Fruit fly (Drosophila melanogaster) whole organism, embryonic: ENCODE measurements around the gene CG12321.

Source experiments
- Abd-B ChIP-seq: fragments of 200-800 bp; sonication (Bioruptor generic); optimal IDR thresholded peaks from 2 replicates; lab custom pipeline; 2018; ENCODE audit warnings: missing biosample characterization, mild to moderate bottlenecking, missing genetic modification characterization, moderate library complexity
- BEAF-32 ChIP-seq: fragments of 200-800 bp; sonication (Bioruptor generic); optimal IDR thresholded peaks from 3 replicates; lab custom pipeline; 2017; ENCODE audit warnings: missing biosample characterization, missing genetic modification characterization, mild to moderate bottlenecking, moderate library complexity, missing genetic modification reagents
- CG10431 ChIP-seq: fragments of 200-800 bp; sonication (Bioruptor generic); optimal IDR thresholded peaks from 3 replicates; lab custom pipeline; 2018; ENCODE audit warnings: missing biosample characterization, mild to moderate bottlenecking, missing genetic modification characterization
- CG12659 ChIP-seq: fragments of 200-800 bp; sonication (Bioruptor generic); optimal IDR thresholded peaks from 3 replicates; lab custom pipeline; 2017; ENCODE audit warnings: mild to moderate bottlenecking, missing biosample characterization, missing genetic modification reagents, missing genetic modification characterization
- CG12942 ChIP-seq: fragments of 200-800 bp; sonication (Bioruptor generic); optimal IDR thresholded peaks from 3 replicates; lab custom pipeline; 2016; ENCODE audit warnings: missing biosample characterization, missing genetic modification characterization
- CG15514 ChIP-seq: fragments of 200-800 bp; sonication (Bioruptor generic); optimal IDR thresholded peaks from 3 replicates; lab custom pipeline; 2017; ENCODE audit warnings: missing biosample characterization, missing genetic modification characterization, mild to moderate bottlenecking, moderate library complexity, missing genetic modification reagents
- CG15601 ChIP-seq: fragments of 200-800 bp; sonication (Bioruptor generic); optimal IDR thresholded peaks from 3 replicates; lab custom pipeline; 2019; ENCODE audit warnings: missing biosample characterization, mild to moderate bottlenecking, missing genetic modification characterization, moderate library complexity
- CG1602 ChIP-seq: fragments of 200-800 bp; sonication (Bioruptor generic); optimal IDR thresholded peaks from 3 replicates; lab custom pipeline; 2016; ENCODE audit warnings: missing biosample characterization, missing genetic modification characterization
- CG16813 ChIP-seq: fragments of 200-800 bp; sonication (Bioruptor generic); IDR thresholded peaks from 3 replicates; pipeline ENCODE4 v1.3.6; 2022; ENCODE audit warnings: missing biosample characterization, missing genetic modification characterization; ENCODE audit not compliant: partially characterized antibody
- CG17186 ChIP-seq: fragments of 200-800 bp; sonication (Bioruptor generic); optimal IDR thresholded peaks from 3 replicates; lab custom pipeline; 2017; ENCODE audit warnings: missing biosample characterization, missing genetic modification reagents, missing genetic modification characterization
- CG17328 ChIP-seq: fragments of 200-800 bp; sonication (Bioruptor generic); IDR thresholded peaks from 2 replicates; pipeline ENCODE4 v1.3.6; 2022; ENCODE audit warnings: missing biosample characterization, missing genetic modification characterization
- CG17385 ChIP-seq: fragments of 200-800 bp; sonication (Bioruptor generic); optimal IDR thresholded peaks from 3 replicates; lab custom pipeline; 2018; ENCODE audit warnings: missing biosample characterization, mild to moderate bottlenecking, missing genetic modification characterization
- CG2129 ChIP-seq: fragments of 200-800 bp; sonication (Bioruptor generic); IDR thresholded peaks from 2 replicates; pipeline ENCODE4 v1.3.6; 2022; ENCODE audit warnings: missing biosample characterization, missing genetic modification characterization; ENCODE audit not compliant: partially characterized antibody
- CG2712 ChIP-seq: fragments of 200-800 bp; optimal IDR thresholded peaks from 3 replicates; lab custom pipeline; 2019; ENCODE audit warnings: missing biosample characterization, mild to moderate bottlenecking, missing genetic modification characterization, moderate library complexity
- CG30431 ChIP-seq: fragments of 200-800 bp; sonication (Bioruptor generic); optimal IDR thresholded peaks from 2 replicates; lab custom pipeline; 2017; ENCODE audit warnings: missing biosample characterization, missing genetic modification characterization
- CG3065 ChIP-seq: fragments of 200-800 bp; sonication (Bioruptor generic); optimal IDR thresholded peaks from 2 replicates; lab custom pipeline; 2016; ENCODE audit warnings: missing biosample characterization, missing genetic modification characterization
- CG3281 ChIP-seq: fragments of 200-800 bp; sonication (Bioruptor generic); optimal IDR thresholded peaks from 3 replicates; lab custom pipeline; 2017; ENCODE audit warnings: missing biosample characterization, mild to moderate bottlenecking, missing genetic modification characterization
- CG33213 ChIP-seq: fragments of 200-800 bp; sonication (Bioruptor generic); optimal IDR thresholded peaks from 3 replicates; lab custom pipeline; 2016; ENCODE audit warnings: missing biosample characterization, missing genetic modification characterization
- CG33557 ChIP-seq: fragments of 200-800 bp; sonication (Bioruptor generic); optimal IDR thresholded peaks from 2 replicates; lab custom pipeline; 2019; ENCODE audit warnings: missing biosample characterization, mild to moderate bottlenecking, missing genetic modification characterization, moderate library complexity
- CG34224 ChIP-seq: fragments of 200-800 bp; sonication (Bioruptor generic); IDR thresholded peaks from 3 replicates; pipeline ENCODE4 v1.3.6; 2022; ENCODE audit warnings: missing biosample characterization, missing genetic modification characterization; ENCODE audit not compliant: partially characterized antibody
- CG6272 ChIP-seq: fragments of 200-800 bp; sonication (Bioruptor generic); IDR thresholded peaks from 2 replicates; pipeline ENCODE4 v1.3.6; 2022; ENCODE audit warnings: missing biosample characterization, missing genetic modification characterization
- CG7928 ChIP-seq: fragments of 200-800 bp; sonication (Bioruptor generic); optimal IDR thresholded peaks from 2 replicates; lab custom pipeline; 2017; ENCODE audit warnings: missing biosample characterization, mild to moderate bottlenecking, missing genetic modification characterization
- CG8924 ChIP-seq: fragments of 200-800 bp; optimal IDR thresholded peaks from 3 replicates; lab custom pipeline; 2019; ENCODE audit warnings: missing biosample characterization, mild to moderate bottlenecking, missing genetic modification characterization, moderate library complexity
- CG9797 ChIP-seq: fragments of 200-800 bp; sonication (Bioruptor generic); optimal IDR thresholded peaks from 3 replicates; lab custom pipeline; 2018; ENCODE audit warnings: missing biosample characterization, mild to moderate bottlenecking, missing genetic modification characterization
- CG9876 ChIP-seq: fragments of 200-800 bp; sonication (Bioruptor generic); optimal IDR thresholded peaks from 2 replicates; lab custom pipeline; 2016; ENCODE audit warnings: missing biosample characterization, missing genetic modification characterization
- CTCF ChIP-seq: fragments of 200-800 bp; sonication (Bioruptor generic); optimal IDR thresholded peaks from 2 replicates; lab custom pipeline; 2017; ENCODE audit warnings: missing biosample characterization, mild to moderate bottlenecking, missing genetic modification characterization, moderate library complexity
- CoRest ChIP-seq: fragments of 200-800 bp; sonication (Bioruptor generic); optimal IDR thresholded peaks from 3 replicates; lab custom pipeline; 2018; ENCODE audit warnings: missing biosample characterization, mild to moderate bottlenecking, missing genetic modification characterization, moderate library complexity
- D ChIP-seq, 2 experiments: fragments of 200-800 bp in 1 of 2; fragments of >200 bp in 1 of 2; sonication (Bioruptor generic) in 1 of 2; optimal IDR thresholded peaks; 2 replicates in 1 of 2; 3 replicates in 1 of 2; lab custom pipeline; 2017; ENCODE audit warnings: mild to moderate bottlenecking in 1 of 2, missing biosample characterization in 1 of 2, missing genetic modification characterization in 1 of 2, missing genetic modification reagents in 1 of 2
- Deaf1 ChIP-seq: fragments of 200-800 bp; optimal IDR thresholded peaks from 3 replicates; lab custom pipeline; 2019; ENCODE audit warnings: missing biosample characterization, mild to moderate bottlenecking, missing genetic modification characterization, moderate library complexity
- Dp ChIP-seq: fragments of 200-800 bp; sonication (Bioruptor generic); optimal IDR thresholded peaks from 2 replicates; lab custom pipeline; 2018; ENCODE audit warnings: missing biosample characterization, mild to moderate bottlenecking, missing genetic modification characterization, moderate library complexity
- Ets65A ChIP-seq: fragments of 200-800 bp; sonication (Bioruptor generic); peaks from one replicate; lab custom pipeline; 2016; ENCODE audit warnings: missing biosample characterization, missing genetic modification characterization
- Ets97D ChIP-seq: fragments of 200-800 bp; sonication (Bioruptor generic); optimal IDR thresholded peaks from 3 replicates; lab custom pipeline; 2016; ENCODE audit warnings: missing biosample characterization, missing genetic modification characterization
- Lim3 ChIP-seq: fragments of 200-800 bp; sonication (Bioruptor generic); IDR thresholded peaks from 2 replicates; pipeline ENCODE4 v1.3.6; 2022; ENCODE audit warnings: missing biosample characterization, missing genetic modification characterization
- Mad ChIP-seq: fragments of 200-800 bp; sonication (Bioruptor generic); optimal IDR thresholded peaks from 2 replicates; lab custom pipeline; 2016; ENCODE audit warnings: missing biosample characterization, missing genetic modification characterization
- Max ChIP-seq: fragments of 200-800 bp; sonication (Bioruptor generic); optimal IDR thresholded peaks from 2 replicates; lab custom pipeline; 2016; ENCODE audit warnings: missing biosample characterization, mild to moderate bottlenecking, missing genetic modification characterization
- YL-1 ChIP-seq: fragments of 200-800 bp; sonication (Bioruptor generic); optimal IDR thresholded peaks from 3 replicates; lab custom pipeline; 2017; ENCODE audit warnings: missing biosample characterization, mild to moderate bottlenecking, missing genetic modification characterization
- ci ChIP-seq: fragments of 200-800 bp; sonication (Bioruptor generic); IDR thresholded peaks from 3 replicates; pipeline ENCODE4 v1.3.6; 2022; ENCODE audit warnings: missing biosample characterization, missing genetic modification characterization
- danr ChIP-seq: fragments of 200-800 bp; sonication (Bioruptor generic); IDR thresholded peaks from 2 replicates; pipeline ENCODE4 v1.3.6; 2022; ENCODE audit warnings: missing biosample characterization, missing genetic modification characterization
- ewg ChIP-seq: fragments of 200-800 bp; sonication (Bioruptor generic); optimal IDR thresholded peaks from 3 replicates; lab custom pipeline; 2017; ENCODE audit warnings: mild to moderate bottlenecking, missing biosample characterization, missing genetic modification reagents, missing genetic modification characterization
- exex ChIP-seq: fragments of 200-800 bp; sonication (Bioruptor generic); optimal IDR thresholded peaks from 4 replicates; lab custom pipeline; 2018; ENCODE audit warnings: missing biosample characterization, mild to moderate bottlenecking, missing genetic modification characterization, moderate library complexity
- gfzf ChIP-seq: fragments of 200-800 bp; sonication (Bioruptor generic); optimal IDR thresholded peaks from 2 replicates; lab custom pipeline; 2016; ENCODE audit warnings: missing biosample characterization, mild to moderate bottlenecking, missing genetic modification characterization, moderate library complexity
- nmo ChIP-seq: fragments of 200-800 bp; sonication (Bioruptor generic); optimal IDR thresholded peaks from 2 replicates; lab custom pipeline; 2018; ENCODE audit warnings: missing biosample characterization, mild to moderate bottlenecking, missing genetic modification characterization, moderate library complexity
- shn ChIP-seq: fragments of 200-800 bp; sonication (Bioruptor generic); optimal IDR thresholded peaks from 3 replicates; lab custom pipeline; 2016; ENCODE audit warnings: missing biosample characterization, missing genetic modification characterization
- stwl ChIP-seq: fragments of 200-800 bp; sonication (Bioruptor generic); optimal IDR thresholded peaks from 3 replicates; lab custom pipeline; 2018; ENCODE audit warnings: missing biosample characterization, mild to moderate bottlenecking, missing genetic modification characterization, moderate library complexity
- vfl ChIP-seq: fragments of 200-800 bp; sonication (Bioruptor generic); optimal IDR thresholded peaks from 2 replicates; lab custom pipeline; 2016; ENCODE audit warnings: missing biosample characterization, missing genetic modification characterization

Gene CG12321

DNA sequence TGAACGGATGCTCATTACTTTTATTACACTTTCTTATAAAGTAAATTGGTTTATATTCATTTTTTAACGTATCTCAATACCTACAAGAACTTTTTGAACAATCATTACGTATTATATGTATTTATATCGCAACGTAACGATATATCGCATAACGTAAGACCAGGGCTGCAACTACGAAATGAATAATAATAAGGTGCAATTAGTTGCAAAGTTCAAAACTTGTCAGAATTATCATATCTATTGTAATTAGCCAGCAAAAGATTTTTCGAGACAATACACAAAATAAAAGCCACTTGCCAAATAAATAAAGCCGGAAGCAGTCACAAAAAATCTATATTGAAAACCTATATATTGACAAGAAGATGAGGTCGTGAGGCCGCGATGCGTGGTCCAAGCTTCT, 26.8 kb upstream of the CG12321 start (continued):
- TF ChIP-seq CG2129 (GFP tag; lab: Robert Waterston, UW), result peak; percentile 47
- TF ChIP-seq vfl, result peak; percentile 15
- TF ChIP-seq danr (GFP tag; lab: Robert Waterston, UW), result no peak
- no peak for TF ChIP-seq CG8924 (tag; lab: Kevin White, UChicago)
- TF ChIP-seq CG1602 (GFP tag; lab: Kevin White, UChicago), result no peak
- TF ChIP-seq CG12942, result peak; percentile 6

- TF ChIP-seq Ets65A (peak; percentile 59), exex (tag; lab: Kevin White, UChicago) (no peak)
- TF ChIP-seq, all 482 proteins: peak for 1
Measured at dm6 chr3R:18208479-18208878, 20.0 kb upstream of the CG12321 start, which contains the start of gene CG44158. TSS of gene CG44158 (plus strand) at chr3R:18208779.

DNA sequence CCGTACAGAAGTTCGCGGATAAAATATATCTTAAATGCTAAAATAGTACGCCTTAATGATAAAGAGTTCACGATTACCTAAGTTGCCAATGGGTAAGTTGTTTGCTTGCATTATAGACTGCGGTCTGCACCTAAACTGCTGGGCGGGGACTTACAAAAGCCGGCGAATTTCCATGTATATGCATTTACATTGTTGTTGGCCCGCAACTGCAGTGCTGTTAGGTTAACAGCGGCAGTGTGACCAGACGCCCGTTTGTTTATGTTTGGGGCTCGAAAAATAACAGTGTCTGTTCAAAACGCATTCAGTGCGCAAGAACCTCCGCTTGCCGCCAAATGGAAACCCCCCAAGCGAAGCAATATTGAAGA, 11.4 kb upstream of the CG12321 start:
- TF ChIP-seq stwl (tag; lab: Kevin White, UChicago) (peak; percentile 84), BEAF-32 (GFP tag; lab: Kevin White, UChicago) (peak; percentile 27), CG15601 (tag; lab: Kevin White, UChicago) (peak; percentile 43), ewg (GFP tag; lab: Kevin White, UChicago) (peak; percentile 69), gfzf (peak; percentile 57), Dp (GFP tag; lab: Kevin White, UChicago) (peak; percentile 60), Max (GFP tag; lab: Kevin White, UChicago) (no peak), CG17328 (no peak), CG33557 (GFP tag; lab: Kevin White, UChicago) (no peak), CG34224 (GFP tag; lab: Robert Waterston, UW) (no peak), CG17186 (peak; percentile 37), CG2129 (GFP tag; lab: Robert Waterston, UW) (no peak), Lim3 (GFP tag; lab: Robert Waterston, UW) (no peak), CG9797 (GFP tag; lab: Kevin White, UChicago) (peak; percentile 45), CG3065 (GFP tag; lab: Kevin White, UChicago) (no peak), Mad (no peak), D (optimal IDR thresholded peaks at IDR 0.05; lab: Kevin White, UChicago) (peak; percentile 6), D (GFP tag; optimal IDR thresholded peaks at IDR 0.05; lab: Kevin White, UChicago) (no peak), CG10431 (peak; percentile 100)

DNA sequence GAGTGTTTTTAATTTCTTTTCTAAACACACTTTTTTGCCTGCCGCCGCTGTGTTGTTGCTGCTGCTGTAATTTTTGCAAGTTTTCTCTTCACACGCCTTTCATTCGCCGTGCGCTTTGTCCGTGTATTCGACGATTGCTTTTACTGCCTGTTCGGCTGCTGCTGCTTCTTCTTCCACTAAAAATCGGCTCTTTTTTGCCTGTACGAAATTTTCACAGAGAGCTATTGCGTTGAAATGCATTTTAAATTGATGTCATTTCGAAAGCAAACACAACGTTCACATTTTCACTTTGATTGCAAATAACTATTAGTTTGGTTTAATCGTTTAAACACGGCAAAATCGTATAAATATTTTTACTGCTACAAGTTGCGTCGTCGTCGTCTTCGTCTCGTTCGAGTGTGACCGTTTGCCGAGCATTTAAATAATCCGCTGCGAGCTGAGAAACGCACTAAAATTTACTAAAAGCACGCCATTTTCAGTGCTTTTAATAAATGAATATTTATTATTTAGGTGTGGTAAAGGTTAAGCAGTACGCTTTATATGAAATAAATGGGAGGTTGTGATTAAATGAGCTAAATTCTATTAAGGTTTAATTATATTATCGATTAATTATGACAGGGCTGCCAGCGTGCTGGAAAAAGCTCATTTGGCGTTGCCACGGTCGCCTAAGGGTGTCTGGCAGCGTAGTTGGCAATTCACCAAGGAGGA, 10.8 kb upstream of the CG12321 start, which contains the start of the genes Ssdp and CG7985:
Gene Ssdp (minus strand): TSS at position 419 of the 708 bp plus-strand sequence.
Gene CG7985 (plus strand): TSS at position 681 of the 708 bp plus-strand sequence.
- peak; percentile 46 for TF ChIP-seq CoRest
- TF ChIP-seq CG3281 (GFP tag; lab: Kevin White, UChicago), result no peak
- peak; percentile 60 for TF ChIP-seq CG15514
- TF ChIP-seq Ets97D (GFP tag; lab: Kevin White, UChicago), result peak; percentile 66
- TF ChIP-seq Deaf1 (tag; lab: Kevin White, UChicago), result peak; percentile 90
- peak; percentile 20 for TF ChIP-seq CG33213 (GFP tag; lab: Kevin White, UChicago)
- TF ChIP-seq Abd-B, result peak; percentile 49
- no peak for TF ChIP-seq CG6272 (GFP tag; lab: Robert Waterston, UW)
- TF ChIP-seq CTCF, result peak; percentile 16
- no peak for TF ChIP-seq shn (GFP tag; lab: Kevin White, UChicago)
- TF ChIP-seq CG9876, result no peak
- peak; percentile 97 for TF ChIP-seq CG17385 (GFP tag; lab: Kevin White, UChicago)
- TF ChIP-seq CG16813, result no peak
- TF ChIP-seq CG7928 (GFP tag; lab: Kevin White, UChicago), result peak; percentile 8
- TF ChIP-seq CG2712 (tag; lab: Kevin White, UChicago), result peak; percentile 26
- no peak for TF ChIP-seq ci (GFP tag; lab: Robert Waterston, UW)
- peak; percentile 42 for TF ChIP-seq YL-1 (GFP tag; lab: Kevin White, UChicago)
- TF ChIP-seq CG12659 (GFP tag; lab: Kevin White, UChicago), result peak; percentile 74
- TF ChIP-seq nmo, result peak; percentile 44
- no peak for TF ChIP-seq CG30431 (GFP tag; lab: Kevin White, UChicago)
